Worm (Caenorhabditis elegans): ENCODE measurements around the gene nas-31.
A peak's percentile ranks its signal among the peaks of the same experiment; 100 is the strongest.

nas-31 gene

DNA sequence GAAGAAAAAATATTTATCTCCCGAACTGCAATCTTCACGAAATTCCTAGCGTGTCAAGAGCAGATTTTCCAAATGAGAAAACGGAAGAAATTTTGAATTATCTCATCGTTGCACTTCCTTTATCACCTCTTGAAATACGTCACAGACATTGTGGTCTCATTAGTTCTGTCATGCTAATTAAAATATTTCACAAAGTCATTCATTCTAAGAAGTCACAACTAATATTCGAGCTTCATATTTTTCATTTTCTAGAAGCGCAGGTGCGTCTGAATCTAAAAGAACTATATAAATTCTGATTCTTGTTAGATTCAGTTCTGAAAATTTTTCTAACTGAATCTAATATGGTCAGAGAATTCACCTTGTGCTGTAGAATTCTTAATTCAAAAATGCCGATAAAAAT lies 25.6 kb upstream of the nas-31 start:
- no peak for TF ChIP-seq ceh-100 (GFP tag; IDR thresholded peaks at IDR 0.05)

DNA sequence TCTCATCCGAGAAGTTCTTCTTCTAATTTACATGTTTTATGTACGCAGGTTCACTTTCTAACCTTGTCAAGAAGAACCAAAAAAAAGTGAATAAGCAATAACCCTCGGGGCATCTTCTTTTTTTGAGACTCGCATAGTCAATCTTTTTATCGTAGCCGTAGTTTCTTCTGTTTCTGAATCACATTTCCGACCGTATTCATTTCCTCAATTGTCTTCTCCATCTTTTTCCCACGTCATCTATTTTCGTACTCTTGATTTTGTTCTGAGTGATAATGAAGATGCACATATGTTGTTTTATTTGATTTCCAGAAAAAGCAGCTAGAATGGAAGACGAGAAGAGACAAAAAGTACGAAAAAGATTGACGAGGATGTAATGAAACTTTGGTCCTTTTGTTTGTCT lies 23.3 kb upstream of the nas-31 start:
- no peak for TF ChIP-seq ztf-22 (GFP tag; optimal IDR thresholded peaks at IDR 0.05)
- TF ChIP-seq gei-17 (GFP tag; optimal IDR thresholded peaks at IDR 0.05) = no peak
- TF ChIP-seq F37B4.10 (GFP tag; IDR thresholded peaks at IDR 0.05) = no peak
- no peak for TF ChIP-seq him-1 (tag; optimal IDR thresholded peaks at IDR 0.05)
- TF ChIP-seq snpc-1.1 (tag; optimal IDR thresholded peaks at IDR 0.05; ENCODE audit: insufficient read depth) = no peak
- no peak for TF ChIP-seq rec-8 (tag; optimal IDR thresholded peaks at IDR 0.05)
- TF ChIP-seq cebp-2 (GFP tag; IDR thresholded peaks at IDR 0.05) = no peak
- TF ChIP-seq lin-40 (tag; optimal IDR thresholded peaks at IDR 0.05) = no peak
- TF ChIP-seq ztf-3 (GFP tag; optimal IDR thresholded peaks at IDR 0.05) = no peak
- no peak for TF ChIP-seq lsl-1 (GFP tag; optimal IDR thresholded peaks at IDR 0.05)
- TF ChIP-seq F55B11.4 (tag; optimal IDR thresholded peaks at IDR 0.05; ENCODE audit: borderline replicate concordance, insufficient read depth) = no peak
- no peak for TF ChIP-seq ztf-28 (GFP tag; IDR thresholded peaks at IDR 0.05)
- TF ChIP-seq attf-5 (GFP tag; optimal IDR thresholded peaks at IDR 0.05) = no peak
- no peak for TF ChIP-seq C06A6.2 (GFP tag; conservative IDR thresholded peaks at IDR 0.05)
- TF ChIP-seq attf-3 (GFP tag; conservative IDR thresholded peaks at IDR 0.05) = no peak
- no peak for TF ChIP-seq nfyb-1 (GFP tag; IDR thresholded peaks at IDR 0.05)
- no peak for TF ChIP-seq tbp1 (GFP tag; optimal IDR thresholded peaks at IDR 0.05)
- no peak for TF ChIP-seq let-607 (tag; optimal IDR thresholded peaks at IDR 0.05)
- no peak for TF ChIP-seq sdz-38 (tag; optimal IDR thresholded peaks at IDR 0.05)

DNA sequence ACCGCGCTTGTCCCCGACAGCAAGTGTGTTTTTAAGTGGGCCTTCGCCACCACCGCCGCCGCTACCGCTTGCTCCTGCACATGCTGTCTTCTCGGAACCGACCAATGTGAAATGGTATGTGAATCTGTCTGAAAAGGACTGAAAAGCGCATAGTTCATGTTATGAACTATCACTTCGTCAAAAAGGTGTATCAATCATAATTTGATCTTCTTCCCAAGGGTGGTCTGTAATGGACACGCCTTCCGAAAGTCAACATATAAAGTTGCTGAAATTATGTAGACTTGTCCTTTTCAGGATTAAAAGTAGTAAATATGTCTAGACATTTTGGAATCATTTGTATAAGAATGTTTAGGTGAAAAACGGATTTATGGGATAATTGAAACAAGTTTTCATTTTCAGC lies 20.5 kb upstream of the nas-31 start, which contains the start of gene zip-9:
zip-9 (plus strand) TSS at position 301 of the 400 bp plus-strand sequence.
- TF ChIP-seq hsf-1 (GFP tag; IDR thresholded peaks at IDR 0.05) (0 out of 2 replicates have a peak, but pooled peaks have one; percentile 20), T07F8.4 (tag; optimal IDR thresholded peaks at IDR 0.05) (no peak), B0035.1 (tag; optimal IDR thresholded peaks at IDR 0.05) (no peak), sea-2 (GFP tag; IDR thresholded peaks at IDR 0.05) (no peak), fkh-3 (tag; optimal IDR thresholded peaks at IDR 0.05) (no peak), lsl-1 (GFP tag; optimal IDR thresholded peaks at IDR 0.05) (no peak), F37B4.10 (GFP tag; IDR thresholded peaks at IDR 0.05) (0 out of 2 replicates have a peak, but pooled peaks have one; percentile 76), pbrm-1 (GFP tag; IDR thresholded peaks at IDR 0.05) (no peak), B0336.3 (GFP tag; IDR thresholded peaks at IDR 0.05) (no peak), K12H6.12 (tag; optimal IDR thresholded peaks at IDR 0.05) (no peak)

DNA sequence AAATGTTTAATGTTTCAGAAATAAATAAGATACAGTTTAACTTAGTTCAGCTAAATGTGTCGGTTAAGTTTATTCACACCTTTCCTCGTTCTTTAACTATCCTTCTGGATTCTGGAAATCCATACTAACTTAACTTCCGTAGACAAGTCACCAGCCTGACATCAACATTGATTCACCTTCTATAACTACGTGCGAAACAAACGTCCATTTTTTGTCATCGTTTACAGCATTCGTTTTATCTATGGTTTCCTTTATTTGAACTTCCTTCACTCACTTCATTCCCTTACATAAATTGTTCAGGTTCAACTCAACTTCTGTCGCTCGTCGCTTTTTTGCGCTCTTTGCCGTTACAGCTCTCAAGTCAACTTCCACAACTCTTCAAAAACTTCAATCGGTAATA lies 19.5 kb upstream of the nas-31 start, which contains the start of gene F17C11.26:
F17C11.26 (plus strand) TSS at position 301 of the 400 bp plus-strand sequence.
- TF ChIP-seq ama-1 (optimal IDR thresholded peaks at IDR 0.05) (peak; percentile 62), ama-1 (GFP tag; optimal IDR thresholded peaks at IDR 0.05) (no peak), egl-44 (GFP tag; IDR thresholded peaks at IDR 0.05) (no peak)

DNA sequence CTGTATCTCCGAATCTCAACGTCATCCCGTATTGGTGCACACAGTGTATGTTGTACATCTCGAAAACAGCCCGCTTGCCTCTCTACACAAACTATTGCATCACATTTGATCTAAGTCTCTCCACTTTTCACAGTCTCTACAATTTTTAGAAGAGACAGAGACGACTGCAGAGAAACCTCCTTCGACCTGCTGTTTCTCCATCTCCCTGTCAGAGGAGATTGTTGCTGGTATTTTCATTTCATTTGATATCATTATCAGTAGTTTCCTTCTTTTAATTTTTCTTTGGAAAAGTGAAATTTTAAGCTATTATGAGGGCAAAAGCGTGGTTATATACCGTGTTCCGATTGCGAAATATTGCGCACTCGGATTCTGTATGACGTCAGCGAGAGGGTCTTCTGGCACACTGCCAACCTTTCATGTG lies 18.9 kb upstream of the nas-31 start:
- TF ChIP-seq atf-7 (tag; optimal IDR thresholded peaks at IDR 0.05) = peak; percentile 94
- TF ChIP-seq madf-3 (GFP tag; IDR thresholded peaks at IDR 0.05) = no peak
- peak; percentile 19 for TF ChIP-seq F23B12.7 (tag; optimal IDR thresholded peaks at IDR 0.05; ENCODE audit: insufficient read depth)
- TF ChIP-seq let-607 (tag; optimal IDR thresholded peaks at IDR 0.05) = peak in 1 of 2 experiments; percentile 53
- no peak for TF ChIP-seq T07F8.4 (tag; optimal IDR thresholded peaks at IDR 0.05)
- TF ChIP-seq F33H1.4 (GFP tag; IDR thresholded peaks at IDR 0.05) = no peak
- peak; percentile 62 for TF ChIP-seq dox-1 (GFP tag; IDR thresholded peaks at IDR 0.05)
- peak; percentile 52 for TF ChIP-seq ceh-27 (GFP tag; optimal IDR thresholded peaks at IDR 0.05)
- no peak for TF ChIP-seq snpc-4 (GFP tag; optimal IDR thresholded peaks at IDR 0.05)
- peak in 2 of 4 experiments; percentile 31 to 51 for TF ChIP-seq snpc-4 (tag; optimal IDR thresholded peaks at IDR 0.05)
- no peak for TF ChIP-seq lsy-27 (tag; optimal IDR thresholded peaks at IDR 0.05; ENCODE audit: borderline replicate concordance, insufficient read depth)
- TF ChIP-seq egl-44 (GFP tag; IDR thresholded peaks at IDR 0.05) = peak; percentile 71
- TF ChIP-seq sdz-38 (tag; optimal IDR thresholded peaks at IDR 0.05) = no peak
- peak; percentile 42 for TF ChIP-seq tlf-1 (GFP tag; optimal IDR thresholded peaks at IDR 0.05)
- TF ChIP-seq chd-7 (tag; optimal IDR thresholded peaks at IDR 0.05) = peak; percentile 72

Data from whole organism, young adult.